Fruit fly (Drosophila melanogaster) whole organism, prepupa: ENCODE data around the gene CG4951.
A peak's percentile ranks its signal among the peaks of the same experiment; 100 is the strongest.

ENCODE experiments used
- CG10631 ChIP-seq: fragments of 200-800 bp; sonication (Bioruptor generic); optimal IDR thresholded peaks from 2 replicates; lab custom pipeline; 2016; ENCODE audit warnings: missing biosample characterization, missing genetic modification characterization
- CG11762 ChIP-seq: fragments of 200-800 bp; sonication (Bioruptor generic); optimal IDR thresholded peaks from 3 replicates; lab custom pipeline; 2016; ENCODE audit warnings: missing biosample characterization, missing genetic modification characterization; ENCODE audit not compliant: insufficient read depth
- CG11902 ChIP-seq: fragments of 200-800 bp; sonication (Bioruptor generic); optimal IDR thresholded peaks from 3 replicates; lab custom pipeline; 2016; ENCODE audit warnings: missing biosample characterization, missing genetic modification characterization
- CG16779 ChIP-seq: fragments of 200-800 bp; sonication (Bioruptor generic); optimal IDR thresholded peaks from 3 replicates; lab custom pipeline; 2017; ENCODE audit warnings: missing biosample characterization, mild to moderate bottlenecking, missing genetic modification characterization
- CG3032 ChIP-seq: fragments of 200-800 bp; optimal IDR thresholded peaks from 2 replicates; lab custom pipeline; 2019; ENCODE audit warnings: missing biosample characterization, mild to moderate bottlenecking, missing genetic modification characterization, moderate library complexity
- CG31627 ChIP-seq: fragments of 200-800 bp; sonication (Bioruptor generic); optimal IDR thresholded peaks from 3 replicates; lab custom pipeline; 2016; ENCODE audit warnings: missing biosample characterization, missing genetic modification characterization
- CG32006 ChIP-seq: fragments of 200-800 bp; sonication (Bioruptor generic); optimal IDR thresholded peaks from 3 replicates; lab custom pipeline; 2017; ENCODE audit warnings: missing biosample characterization, mild to moderate bottlenecking, missing genetic modification characterization
- CG34406 ChIP-seq: fragments of 200-800 bp; sonication (Bioruptor generic); optimal IDR thresholded peaks from 3 replicates; lab custom pipeline; 2016; ENCODE audit warnings: missing biosample characterization, missing genetic modification characterization
- CG3919 ChIP-seq: fragments of 200-800 bp; sonication (Bioruptor generic); optimal IDR thresholded peaks from 3 replicates; lab custom pipeline; 2016; ENCODE audit warnings: missing biosample characterization, missing genetic modification characterization
- CG4318 ChIP-seq: fragments of 200-800 bp; sonication (Bioruptor generic); optimal IDR thresholded peaks from 3 replicates; lab custom pipeline; 2017; ENCODE audit warnings: missing biosample characterization, mild to moderate bottlenecking, missing genetic modification characterization
- CG6163 ChIP-seq: fragments of 200-800 bp; sonication (Bioruptor generic); IDR thresholded peaks from 3 replicates; pipeline ENCODE4 v1.3.6; 2022; ENCODE audit warnings: missing biosample characterization, missing genetic modification characterization
- CG6792 ChIP-seq: fragments of 200-800 bp; sonication (Bioruptor generic); optimal IDR thresholded peaks from 3 replicates; lab custom pipeline; 2016; ENCODE audit warnings: missing biosample characterization, missing genetic modification characterization
- CG6808 ChIP-seq: fragments of 200-800 bp; sonication (Bioruptor generic); optimal IDR thresholded peaks from 3 replicates; lab custom pipeline; 2017; ENCODE audit warnings: missing biosample characterization, missing genetic modification characterization, mild to moderate bottlenecking, moderate library complexity, missing genetic modification reagents
- CG7368 ChIP-seq: fragments of 200-800 bp; sonication (Bioruptor generic); optimal IDR thresholded peaks from 3 replicates; lab custom pipeline; 2016; ENCODE audit warnings: missing biosample characterization, missing genetic modification characterization
- CG8119 ChIP-seq: fragments of 200-800 bp; sonication (Bioruptor generic); IDR thresholded peaks from 3 replicates; pipeline ENCODE4 v1.3.6; 2022; ENCODE audit warnings: missing biosample characterization, missing genetic modification characterization
- CG8319 ChIP-seq: fragments of 200-800 bp; sonication (Bioruptor generic); optimal IDR thresholded peaks from 3 replicates; lab custom pipeline; 2016; ENCODE audit warnings: missing biosample characterization, missing genetic modification characterization
- CG8632 ChIP-seq: fragments of 200-800 bp; sonication (Bioruptor generic); optimal IDR thresholded peaks from 3 replicates; lab custom pipeline; 2016; ENCODE audit warnings: missing biosample characterization, missing genetic modification characterization
- Eip75B ChIP-seq: fragments of 200-800 bp; sonication (Bioruptor generic); optimal IDR thresholded peaks from 3 replicates; lab custom pipeline; 2016; ENCODE audit warnings: missing biosample characterization, missing genetic modification characterization
- Eip78C ChIP-seq: fragments of 200-800 bp; sonication (Bioruptor generic); peaks from one replicate; lab custom pipeline; 2016; ENCODE audit warnings: missing biosample characterization, missing genetic modification characterization
- Eip93F ChIP-seq: fragments of 200-800 bp; sonication (Bioruptor generic); optimal IDR thresholded peaks from 2 replicates; lab custom pipeline; 2016; ENCODE audit warnings: missing biosample characterization, mild to moderate bottlenecking, missing genetic modification characterization
- Gug ChIP-seq: fragments of 200-800 bp; sonication (Bioruptor generic); IDR thresholded peaks from 2 replicates; pipeline ENCODE4 v1.3.6; 2022; ENCODE audit warnings: missing biosample characterization, missing genetic modification characterization
- Hr38 ChIP-seq: sonication (Bioruptor generic); optimal IDR thresholded peaks from 2 replicates; lab custom pipeline; 2016; ENCODE audit warnings: missing biosample characterization, missing genetic modification characterization
- Hr39 ChIP-seq: fragments of 200-800 bp; sonication (Bioruptor generic); optimal IDR thresholded peaks from 2 replicates; lab custom pipeline; 2016; ENCODE audit warnings: missing biosample characterization, missing genetic modification characterization
- Lpt ChIP-seq: fragments of 200-800 bp; sonication (Bioruptor generic); optimal IDR thresholded peaks from 3 replicates; lab custom pipeline; 2016; ENCODE audit warnings: missing biosample characterization, missing genetic modification characterization
- OdsH ChIP-seq: fragments of 200-800 bp; sonication (Bioruptor generic); optimal IDR thresholded peaks from 3 replicates; lab custom pipeline; 2016; ENCODE audit warnings: missing biosample characterization, missing genetic modification characterization
- Smox ChIP-seq: fragments of 200-800 bp; sonication (Bioruptor generic); optimal IDR thresholded peaks from 3 replicates; lab custom pipeline; 2016; ENCODE audit warnings: missing biosample characterization, missing genetic modification characterization
- Sox102F ChIP-seq: fragments of 200-800 bp; sonication (Bioruptor generic); optimal IDR thresholded peaks from 2 replicates; lab custom pipeline; 2016; ENCODE audit warnings: missing biosample characterization, mild to moderate bottlenecking, missing genetic modification characterization
- Sox14 ChIP-seq: fragments of 200-800 bp; sonication (Bioruptor generic); optimal IDR thresholded peaks from 3 replicates; lab custom pipeline; 2016; ENCODE audit warnings: missing biosample characterization, missing genetic modification characterization
- achi ChIP-seq: fragments of 200-800 bp; sonication (Bioruptor generic); optimal IDR thresholded peaks from 3 replicates; lab custom pipeline; 2016; ENCODE audit warnings: missing biosample characterization, missing genetic modification characterization
- cyc ChIP-seq: fragments of 200-800 bp; sonication (Bioruptor generic); optimal IDR thresholded peaks from 3 replicates; lab custom pipeline; 2016; ENCODE audit warnings: missing biosample characterization, missing genetic modification characterization
- dac ChIP-seq: fragments of 200-800 bp; sonication (Bioruptor generic); optimal IDR thresholded peaks from 2 replicates; lab custom pipeline; 2017; ENCODE audit warnings: missing biosample characterization, mild to moderate bottlenecking, missing genetic modification characterization
- dsx ChIP-seq: fragments of 200-800 bp; optimal IDR thresholded peaks from 3 replicates; lab custom pipeline; 2019; ENCODE audit warnings: missing biosample characterization, mild to moderate bottlenecking, missing genetic modification characterization, moderate library complexity; ENCODE audit not compliant: poor library complexity, severe bottlenecking
- eg ChIP-seq: fragments of 200-800 bp; sonication (Bioruptor generic); IDR thresholded peaks from 3 replicates; pipeline ENCODE4 v1.3.6; 2022; ENCODE audit warnings: missing biosample characterization, missing genetic modification characterization
- esn ChIP-seq: fragments of 200-800 bp; sonication (Bioruptor generic); optimal IDR thresholded peaks from 2 replicates; lab custom pipeline; 2016; ENCODE audit warnings: missing biosample characterization, mild to moderate bottlenecking, missing genetic modification characterization, moderate library complexity
- fd59A ChIP-seq: fragments of 200-800 bp; sonication (Bioruptor generic); optimal IDR thresholded peaks from 2 replicates; lab custom pipeline; 2017; ENCODE audit warnings: missing biosample characterization, mild to moderate bottlenecking, missing genetic modification characterization, missing genetic modification reagents
- fd85E ChIP-seq: fragments of 200-800 bp; sonication (Bioruptor generic); optimal IDR thresholded peaks from 3 replicates; lab custom pipeline; 2016; ENCODE audit warnings: missing biosample characterization, missing genetic modification characterization
- fkh ChIP-seq: fragments of 200-800 bp; sonication (Bioruptor generic); optimal IDR thresholded peaks from 3 replicates; lab custom pipeline; 2017; ENCODE audit warnings: missing biosample characterization, mild to moderate bottlenecking, missing genetic modification characterization, moderate library complexity
- net ChIP-seq: fragments of 200-800 bp; sonication (Bioruptor generic); optimal IDR thresholded peaks from 3 replicates; lab custom pipeline; 2016; ENCODE audit warnings: missing biosample characterization, missing genetic modification characterization
- pdm3 ChIP-seq: fragments of 200-800 bp; sonication (Bioruptor generic); optimal IDR thresholded peaks from 3 replicates; lab custom pipeline; 2016; ENCODE audit warnings: missing biosample characterization, missing genetic modification characterization
- spab ChIP-seq: fragments of 200-800 bp; sonication (Bioruptor generic); optimal IDR thresholded peaks from 2 replicates; lab custom pipeline; 2017; ENCODE audit warnings: missing biosample characterization, mild to moderate bottlenecking, missing genetic modification characterization, missing genetic modification reagents
- ss ChIP-seq, 2 experiments: fragments of 200-800 bp; sonication (Bioruptor generic); optimal IDR thresholded peaks; 2 replicates in 1 of 2; 3 replicates in 1 of 2; lab custom pipeline; 2017 to 2018; ENCODE audit warnings: mild to moderate bottlenecking in 2 of 2, missing biosample characterization in 2 of 2, missing genetic modification characterization in 2 of 2, moderate library complexity in 1 of 2
- svp ChIP-seq: fragments of 200-800 bp; sonication (Bioruptor generic); peaks from one replicate; lab custom pipeline; 2016; ENCODE audit warnings: missing biosample characterization, missing genetic modification characterization
- topi ChIP-seq: fragments of 200-800 bp; sonication (Bioruptor generic); optimal IDR thresholded peaks from 3 replicates; lab custom pipeline; 2016; ENCODE audit warnings: missing biosample characterization, missing genetic modification characterization
- vri ChIP-seq: fragments of 200-800 bp; sonication (Bioruptor generic); optimal IDR thresholded peaks from 3 replicates; lab custom pipeline; 2016; ENCODE audit warnings: missing biosample characterization, mild to moderate bottlenecking, missing genetic modification characterization

Gene CG4951

DNA sequence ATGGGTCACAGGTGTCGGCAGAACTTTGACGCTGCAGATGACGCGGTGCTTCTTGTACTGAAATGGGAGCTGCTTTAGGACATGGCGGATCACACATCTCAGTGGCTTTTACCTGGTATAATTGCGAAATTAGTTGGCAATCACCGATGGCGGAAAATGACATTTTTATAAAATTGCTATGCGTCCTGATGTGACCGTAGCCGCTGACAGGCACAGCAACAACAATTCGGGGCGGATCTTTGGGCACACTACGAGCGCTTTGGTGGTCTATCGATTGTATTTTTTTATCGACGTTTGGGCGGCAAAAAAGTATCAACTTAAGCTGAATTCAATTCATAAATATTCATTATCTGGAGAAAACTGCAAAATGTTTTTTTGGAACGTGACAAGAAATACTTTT lies at the start of gene CG4951:
Gene CG4951, minus strand, starts transcription at position 223 of the 400 bp plus-strand sequence.
- TF ChIP-seq Eip78C (GFP tag; lab: Kevin White, UChicago) (no peak), CG11902 (GFP tag; lab: Kevin White, UChicago) (no peak), Sox102F (GFP tag; lab: Kevin White, UChicago) (no peak), Lpt (no peak), pdm3 (no peak), fd59A (no peak), spab (GFP tag; lab: Kevin White, UChicago) (no peak), achi (GFP tag; lab: Kevin White, UChicago) (no peak), net (no peak), Sox14 (GFP tag; lab: Kevin White, UChicago) (no peak), CG7368 (GFP tag; lab: Kevin White, UChicago) (no peak), Eip93F (GFP tag; lab: Kevin White, UChicago) (no peak), CG6792 (GFP tag; lab: Kevin White, UChicago) (no peak), CG31627 (no peak), ss (GFP tag; optimal IDR thresholded peaks at IDR 0.05; lab: Kevin White, UChicago) (no peak)

DNA sequence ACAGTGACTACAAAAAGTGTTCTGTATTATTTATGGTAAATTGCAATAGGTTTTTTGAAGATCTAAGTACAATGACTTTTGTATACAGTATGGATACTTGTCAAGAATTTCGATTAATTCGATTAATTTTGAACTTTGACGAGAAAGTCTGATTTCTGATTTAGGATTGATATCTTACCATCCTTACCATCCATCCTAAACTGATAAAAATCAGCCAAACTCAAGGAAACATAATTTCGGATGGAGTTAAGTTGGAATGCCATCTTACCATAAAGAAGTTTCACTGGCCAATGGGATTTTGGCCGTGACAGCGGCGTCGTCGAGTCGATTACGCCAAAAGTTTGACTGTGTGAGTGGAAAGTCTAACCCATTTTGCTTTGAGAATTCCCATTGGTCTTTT lies 36.7 kb upstream of the CG4951 start, which contains the start of gene CG4815:
Gene CG4815, minus strand, starts transcription at position 101 of the 400 bp plus-strand sequence.
- TF ChIP-seq CG4318 (GFP tag; lab: Kevin White, UChicago) = no peak
- no peak for TF ChIP-seq Eip75B (GFP tag; lab: Kevin White, UChicago)
- TF ChIP-seq svp (GFP tag; lab: Kevin White, UChicago) = peak; percentile 14
- TF ChIP-seq eg = no peak

DNA sequence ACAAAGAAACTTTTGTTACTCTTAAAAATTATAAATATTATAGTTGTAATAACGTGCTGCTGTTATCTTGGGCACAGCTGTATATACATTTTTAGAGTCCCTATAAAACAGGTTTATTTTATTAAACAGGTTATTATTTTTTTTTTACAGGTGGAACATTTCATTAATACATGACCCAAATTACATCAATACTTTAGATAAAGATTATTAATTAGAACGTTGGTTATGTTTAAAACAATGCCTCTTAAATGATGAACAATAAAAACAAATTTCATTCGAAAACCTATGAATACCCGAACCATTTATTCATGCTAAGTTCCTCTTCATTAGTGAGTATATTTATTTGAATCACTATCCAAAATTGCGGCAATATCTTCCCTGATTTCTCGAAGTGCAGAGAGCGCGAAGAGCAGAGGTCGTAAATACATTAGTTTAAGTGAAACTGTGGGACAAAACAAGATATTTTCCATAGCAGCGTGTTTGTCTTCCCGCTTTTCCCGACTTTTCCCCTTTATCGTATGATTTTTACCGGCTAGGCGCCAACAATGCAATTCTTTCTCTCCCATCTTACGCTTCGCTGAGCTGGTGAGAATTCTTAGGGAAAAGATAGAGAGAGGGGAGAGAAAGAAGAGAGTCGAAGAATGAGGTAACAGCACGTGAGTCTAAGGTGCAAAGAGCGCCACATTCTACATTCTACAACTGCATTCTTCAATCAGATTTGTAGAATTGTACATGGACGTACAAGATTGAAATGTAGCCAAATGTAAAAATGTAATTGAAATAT lies 34.9 kb upstream of the CG4951 start:
- TF ChIP-seq CG10631 (GFP tag; lab: Kevin White, UChicago) (peak; percentile 49), dac (GFP tag; lab: Kevin White, UChicago) (peak; percentile 27), topi (GFP tag; lab: Kevin White, UChicago) (peak; percentile 39), Eip75B (GFP tag; lab: Kevin White, UChicago) (no peak), CG6792 (GFP tag; lab: Kevin White, UChicago) (peak; percentile 15), Sox14 (GFP tag; lab: Kevin White, UChicago) (peak; percentile 44), CG16779 (tag; lab: Kevin White, UChicago) (no peak), dsx (GFP tag; lab: Kevin White, UChicago) (no peak), cyc (GFP tag; lab: Kevin White, UChicago) (no peak), CG32006 (GFP tag; lab: Kevin White, UChicago) (peak; percentile 85), pdm3 (peak; percentile 11), CG3919 (GFP tag; lab: Kevin White, UChicago) (peak; percentile 21), Hr38 (GFP tag; lab: Kevin White, UChicago) (no peak), Smox (no peak), CG7368 (GFP tag; lab: Kevin White, UChicago) (no peak), CG6163 (peak; percentile 69), spab (GFP tag; lab: Kevin White, UChicago) (no peak), CG6808 (no peak), CG8119 (GFP tag; lab: Robert Waterston, UW) (peak; percentile 53; the same call in 2 of the 3 replicates), CG34406 (peak; percentile 14), fd85E (GFP tag; lab: Kevin White, UChicago) (no peak), eg (peak; percentile 76), vri (GFP tag; lab: Kevin White, UChicago) (peak; percentile 12), CG3032 (tag; lab: Kevin White, UChicago) (no peak), CG8632 (peak; percentile 12), OdsH (peak; percentile 49), Eip93F (GFP tag; lab: Kevin White, UChicago) (no peak), CG11762 (GFP tag; lab: Kevin White, UChicago) (peak; percentile 7), esn (GFP tag; lab: Kevin White, UChicago) (no peak), Hr39 (GFP tag; lab: Kevin White, UChicago) (peak; percentile 24), fd59A (no peak), ss (GFP tag; optimal IDR thresholded peaks at IDR 0.05; lab: Kevin White, UChicago) (no peak), Gug (GFP tag; lab: Robert Waterston, UW) (peak; percentile 75), Sox102F (GFP tag; lab: Kevin White, UChicago) (no peak), CG8319 (GFP tag; lab: Kevin White, UChicago) (no peak), fkh (GFP tag; lab: Kevin White, UChicago) (no peak), CG31627 (peak; percentile 32), achi (GFP tag; lab: Kevin White, UChicago) (peak; percentile 19), net (peak; percentile 41)
